Worm (Caenorhabditis elegans): ENCODE data around the gene srh-148.

DNA sequence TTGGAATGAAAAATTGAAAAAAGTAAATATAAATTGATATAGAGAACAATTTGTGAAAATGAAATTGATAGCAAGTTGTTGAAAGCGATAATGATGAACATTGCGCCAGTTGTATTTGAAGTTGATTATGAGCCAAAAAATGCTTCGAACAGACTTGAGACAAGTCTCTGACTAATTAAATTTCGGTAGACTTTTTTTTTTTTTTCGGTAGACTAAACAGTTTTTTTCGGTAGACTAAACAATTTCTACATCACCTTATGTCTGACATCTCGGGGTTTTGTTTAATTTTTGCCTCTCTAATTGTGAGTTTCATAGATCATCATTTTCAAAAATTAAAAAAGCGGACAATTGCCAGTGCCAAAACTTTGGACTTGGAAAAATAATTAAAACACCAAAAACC lies 24.6 kb downstream of the srh-148 start, which contains the start of gene srbc-54:
- TF ChIP-seq sea-1 (GFP tag; conservative IDR thresholded peaks at IDR 0.05) (no peak), tbx-11 (GFP tag; IDR thresholded peaks at IDR 0.05) (no peak), ama-1 (optimal IDR thresholded peaks at IDR 0.05) (no peak), pes-1 (GFP tag; IDR thresholded peaks at IDR 0.05) (no peak), hmg-4 (GFP tag; optimal IDR thresholded peaks at IDR 0.05) (no peak), ceh-36 (tag; optimal IDR thresholded peaks at IDR 0.05) (no peak), tbx-37 (GFP tag; conservative IDR thresholded peaks at IDR 0.05) (no peak), F13C5.2 (tag; optimal IDR thresholded peaks at IDR 0.05) (no peak)
